Fruit fly (Drosophila melanogaster) whole organism, prepupa: ENCODE measurements around the gene CG14324.
A peak's percentile ranks its signal among the peaks of the same experiment; 100 is the strongest.

Experiments
- CG4318 ChIP-seq: fragments of 200-800 bp; sonication (Bioruptor generic); optimal IDR thresholded peaks from 3 replicates; lab custom pipeline; 2017; ENCODE audit warnings: missing biosample characterization, mild to moderate bottlenecking, missing genetic modification characterization
- CG8119 ChIP-seq: fragments of 200-800 bp; sonication (Bioruptor generic); IDR thresholded peaks from 3 replicates; pipeline ENCODE4 v1.3.6; 2022; ENCODE audit warnings: missing biosample characterization, missing genetic modification characterization
- Eip78C ChIP-seq: fragments of 200-800 bp; sonication (Bioruptor generic); peaks from one replicate; lab custom pipeline; 2016; ENCODE audit warnings: missing biosample characterization, missing genetic modification characterization
- Eip93F ChIP-seq: fragments of 200-800 bp; sonication (Bioruptor generic); optimal IDR thresholded peaks from 2 replicates; lab custom pipeline; 2016; ENCODE audit warnings: missing biosample characterization, mild to moderate bottlenecking, missing genetic modification characterization
- Ets21C ChIP-seq: fragments of 200-800 bp; sonication (Bioruptor generic); optimal IDR thresholded peaks from 3 replicates; lab custom pipeline; 2016; ENCODE audit warnings: missing biosample characterization, missing genetic modification characterization
- Hr38 ChIP-seq: sonication (Bioruptor generic); optimal IDR thresholded peaks from 2 replicates; lab custom pipeline; 2016; ENCODE audit warnings: missing biosample characterization, missing genetic modification characterization
- eg ChIP-seq: fragments of 200-800 bp; sonication (Bioruptor generic); IDR thresholded peaks from 3 replicates; pipeline ENCODE4 v1.3.6; 2022; ENCODE audit warnings: missing biosample characterization, missing genetic modification characterization
- fkh ChIP-seq: fragments of 200-800 bp; sonication (Bioruptor generic); optimal IDR thresholded peaks from 3 replicates; lab custom pipeline; 2017; ENCODE audit warnings: missing biosample characterization, mild to moderate bottlenecking, missing genetic modification characterization, moderate library complexity
- lz ChIP-seq: fragments of 200-800 bp; sonication (Bioruptor generic); optimal IDR thresholded peaks from 3 replicates; lab custom pipeline; 2016; ENCODE audit warnings: missing biosample characterization, missing genetic modification characterization

The CG14324 gene

DNA sequence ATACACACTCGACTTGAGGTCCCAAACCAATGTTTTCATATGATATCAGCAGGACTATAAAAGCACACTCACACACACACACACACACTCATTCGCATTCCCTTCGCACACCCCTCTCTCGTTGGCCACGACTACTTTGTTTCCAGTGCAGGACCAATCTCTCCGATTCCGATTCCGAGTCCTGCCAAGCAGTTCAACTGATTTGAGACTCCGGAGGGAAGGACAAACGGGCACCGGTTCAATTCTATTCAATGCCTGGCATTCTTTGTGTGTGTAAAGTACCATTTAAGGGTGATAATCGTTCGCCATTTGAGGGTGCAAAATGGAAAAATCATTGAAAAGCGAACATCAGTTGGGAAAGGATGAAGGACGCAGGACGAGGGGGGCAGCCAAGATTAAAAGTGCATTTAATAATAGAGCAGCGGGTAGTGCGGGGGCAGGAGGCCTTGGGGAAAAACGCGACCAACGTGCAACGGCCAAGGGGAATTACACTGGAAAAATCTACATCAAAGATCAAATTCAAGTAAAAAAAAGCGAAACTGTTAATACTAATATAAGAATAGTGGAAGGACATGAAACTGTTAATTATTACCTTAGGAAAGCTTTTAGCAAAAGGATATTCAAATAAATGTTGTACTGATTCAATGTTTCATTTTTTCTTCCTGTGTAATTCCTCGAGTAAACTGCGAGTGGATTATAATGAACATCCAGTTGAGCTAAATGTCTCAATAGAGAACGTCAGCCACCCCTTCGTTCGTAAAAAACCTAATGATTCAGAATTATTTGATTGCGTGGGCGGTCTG lies 34.7 kb downstream of the CG14324 start (continued):
- peak; percentile 31 for TF ChIP-seq lz (GFP tag; lab: Kevin White, UChicago)
- TF ChIP-seq CG8119 (GFP tag; lab: Robert Waterston, UW), result no peak
- TF ChIP-seq Hr38 (GFP tag; lab: Kevin White, UChicago), result no peak
- TF ChIP-seq fkh (GFP tag; lab: Kevin White, UChicago), result no peak
- peak; percentile 64 for TF ChIP-seq Eip78C (GFP tag; lab: Kevin White, UChicago)
- no peak for TF ChIP-seq Ets21C
- no peak for TF ChIP-seq eg (GFP tag; lab: Robert Waterston, UW)
- no peak for TF ChIP-seq Eip93F (GFP tag; lab: Kevin White, UChicago)
- no peak for TF ChIP-seq CG4318 (GFP tag; lab: Kevin White, UChicago)
